Fruit fly (Drosophila melanogaster) whole organism, prepupa: ENCODE results near the gene Ubi-p63E.
A peak's percentile ranks its signal among the peaks of the same experiment; 100 is the strongest.

Experiments used
- Blimp-1 ChIP-seq: fragments of 200-800 bp; sonication (Bioruptor generic); optimal IDR thresholded peaks from 3 replicates; lab custom pipeline; 2017; ENCODE audit warnings: missing biosample characterization, missing genetic modification characterization, mild to moderate bottlenecking, moderate library complexity, missing genetic modification reagents
- CG10631 ChIP-seq: fragments of 200-800 bp; sonication (Bioruptor generic); optimal IDR thresholded peaks from 2 replicates; lab custom pipeline; 2016; ENCODE audit warnings: missing biosample characterization, missing genetic modification characterization
- CG10669 ChIP-seq: fragments of 200-800 bp; sonication (Bioruptor generic); optimal IDR thresholded peaks from 3 replicates; lab custom pipeline; 2018; ENCODE audit warnings: missing biosample characterization, mild to moderate bottlenecking, missing genetic modification characterization, moderate library complexity
- CG11294 ChIP-seq: fragments of 200-800 bp; sonication (Bioruptor generic); IDR thresholded peaks from 2 replicates; pipeline ENCODE4 v1.3.6; 2022; ENCODE audit warnings: missing biosample characterization, missing genetic modification characterization
- CG15336 ChIP-seq: fragments of 200-800 bp; sonication (Bioruptor generic); IDR thresholded peaks from 2 replicates; pipeline ENCODE4 v1.3.6; 2022; ENCODE audit warnings: missing biosample characterization, missing genetic modification characterization
- CG3032 ChIP-seq: fragments of 200-800 bp; optimal IDR thresholded peaks from 2 replicates; lab custom pipeline; 2019; ENCODE audit warnings: missing biosample characterization, mild to moderate bottlenecking, missing genetic modification characterization, moderate library complexity
- CG32006 ChIP-seq: fragments of 200-800 bp; sonication (Bioruptor generic); optimal IDR thresholded peaks from 3 replicates; lab custom pipeline; 2017; ENCODE audit warnings: missing biosample characterization, mild to moderate bottlenecking, missing genetic modification characterization
- CG34406 ChIP-seq: fragments of 200-800 bp; sonication (Bioruptor generic); optimal IDR thresholded peaks from 3 replicates; lab custom pipeline; 2016; ENCODE audit warnings: missing biosample characterization, missing genetic modification characterization
- CG3919 ChIP-seq: fragments of 200-800 bp; sonication (Bioruptor generic); optimal IDR thresholded peaks from 3 replicates; lab custom pipeline; 2016; ENCODE audit warnings: missing biosample characterization, missing genetic modification characterization
- CG6163 ChIP-seq: fragments of 200-800 bp; sonication (Bioruptor generic); IDR thresholded peaks from 3 replicates; pipeline ENCODE4 v1.3.6; 2022; ENCODE audit warnings: missing biosample characterization, missing genetic modification characterization
- CG6792 ChIP-seq: fragments of 200-800 bp; sonication (Bioruptor generic); optimal IDR thresholded peaks from 3 replicates; lab custom pipeline; 2016; ENCODE audit warnings: missing biosample characterization, missing genetic modification characterization
- CG6854 ChIP-seq: fragments of 200-800 bp; sonication (Bioruptor generic); optimal IDR thresholded peaks from 2 replicates; lab custom pipeline; 2017; ENCODE audit warnings: missing biosample characterization, mild to moderate bottlenecking, missing genetic modification characterization
- CG8319 ChIP-seq: fragments of 200-800 bp; sonication (Bioruptor generic); optimal IDR thresholded peaks from 3 replicates; lab custom pipeline; 2016; ENCODE audit warnings: missing biosample characterization, missing genetic modification characterization
- CG8632 ChIP-seq: fragments of 200-800 bp; sonication (Bioruptor generic); optimal IDR thresholded peaks from 3 replicates; lab custom pipeline; 2016; ENCODE audit warnings: missing biosample characterization, missing genetic modification characterization
- Eip75B ChIP-seq: fragments of 200-800 bp; sonication (Bioruptor generic); optimal IDR thresholded peaks from 3 replicates; lab custom pipeline; 2016; ENCODE audit warnings: missing biosample characterization, missing genetic modification characterization
- Eip78C ChIP-seq: fragments of 200-800 bp; sonication (Bioruptor generic); peaks from one replicate; lab custom pipeline; 2016; ENCODE audit warnings: missing biosample characterization, missing genetic modification characterization
- Eip93F ChIP-seq: fragments of 200-800 bp; sonication (Bioruptor generic); optimal IDR thresholded peaks from 2 replicates; lab custom pipeline; 2016; ENCODE audit warnings: missing biosample characterization, mild to moderate bottlenecking, missing genetic modification characterization
- Ets21C ChIP-seq: fragments of 200-800 bp; sonication (Bioruptor generic); optimal IDR thresholded peaks from 3 replicates; lab custom pipeline; 2016; ENCODE audit warnings: missing biosample characterization, missing genetic modification characterization
- Ets96B ChIP-seq: fragments of 200-800 bp; optimal IDR thresholded peaks from 2 replicates; lab custom pipeline; 2019; ENCODE audit warnings: missing biosample characterization, mild to moderate bottlenecking, missing genetic modification characterization, moderate library complexity
- Gug ChIP-seq: fragments of 200-800 bp; sonication (Bioruptor generic); IDR thresholded peaks from 2 replicates; pipeline ENCODE4 v1.3.6; 2022; ENCODE audit warnings: missing biosample characterization, missing genetic modification characterization
- Hr39 ChIP-seq: fragments of 200-800 bp; sonication (Bioruptor generic); optimal IDR thresholded peaks from 2 replicates; lab custom pipeline; 2016; ENCODE audit warnings: missing biosample characterization, missing genetic modification characterization
- Hr4 ChIP-seq: fragments of 200-800 bp; sonication (Bioruptor generic); optimal IDR thresholded peaks from 3 replicates; lab custom pipeline; 2016; ENCODE audit warnings: missing biosample characterization, missing genetic modification characterization
- Lpt ChIP-seq: fragments of 200-800 bp; sonication (Bioruptor generic); optimal IDR thresholded peaks from 3 replicates; lab custom pipeline; 2016; ENCODE audit warnings: missing biosample characterization, missing genetic modification characterization
- OdsH ChIP-seq: fragments of 200-800 bp; sonication (Bioruptor generic); optimal IDR thresholded peaks from 3 replicates; lab custom pipeline; 2016; ENCODE audit warnings: missing biosample characterization, missing genetic modification characterization
- Sox102F ChIP-seq: fragments of 200-800 bp; sonication (Bioruptor generic); optimal IDR thresholded peaks from 2 replicates; lab custom pipeline; 2016; ENCODE audit warnings: missing biosample characterization, mild to moderate bottlenecking, missing genetic modification characterization
- Sox14 ChIP-seq: fragments of 200-800 bp; sonication (Bioruptor generic); optimal IDR thresholded peaks from 3 replicates; lab custom pipeline; 2016; ENCODE audit warnings: missing biosample characterization, missing genetic modification characterization
- Sox15 ChIP-seq: fragments of 200-800 bp; sonication (Bioruptor generic); optimal IDR thresholded peaks from 3 replicates; lab custom pipeline; 2016; ENCODE audit warnings: missing biosample characterization, missing genetic modification characterization
- acj6 ChIP-seq: fragments of 200-800 bp; sonication (Bioruptor generic); optimal IDR thresholded peaks from 3 replicates; lab custom pipeline; 2016; ENCODE audit warnings: missing biosample characterization, missing genetic modification characterization
- eg ChIP-seq: fragments of 200-800 bp; sonication (Bioruptor generic); IDR thresholded peaks from 3 replicates; pipeline ENCODE4 v1.3.6; 2022; ENCODE audit warnings: missing biosample characterization, missing genetic modification characterization
- esn ChIP-seq: fragments of 200-800 bp; sonication (Bioruptor generic); optimal IDR thresholded peaks from 2 replicates; lab custom pipeline; 2016; ENCODE audit warnings: missing biosample characterization, mild to moderate bottlenecking, missing genetic modification characterization, moderate library complexity
- fkh ChIP-seq: fragments of 200-800 bp; sonication (Bioruptor generic); optimal IDR thresholded peaks from 3 replicates; lab custom pipeline; 2017; ENCODE audit warnings: missing biosample characterization, mild to moderate bottlenecking, missing genetic modification characterization, moderate library complexity
- lz ChIP-seq: fragments of 200-800 bp; sonication (Bioruptor generic); optimal IDR thresholded peaks from 3 replicates; lab custom pipeline; 2016; ENCODE audit warnings: missing biosample characterization, missing genetic modification characterization
- pdm3 ChIP-seq: fragments of 200-800 bp; sonication (Bioruptor generic); optimal IDR thresholded peaks from 3 replicates; lab custom pipeline; 2016; ENCODE audit warnings: missing biosample characterization, missing genetic modification characterization
- salr ChIP-seq, 2 experiments: fragments of 200-800 bp; sonication (Bioruptor generic); optimal IDR thresholded peaks; 3 replicates each; lab custom pipeline; 2016 to 2018; ENCODE audit warnings: missing biosample characterization in 2 of 2, missing genetic modification characterization in 2 of 2, mild to moderate bottlenecking in 1 of 2
- ss ChIP-seq, 2 experiments: fragments of 200-800 bp; sonication (Bioruptor generic); optimal IDR thresholded peaks; 2 replicates in 1 of 2; 3 replicates in 1 of 2; lab custom pipeline; 2017 to 2018; ENCODE audit warnings: mild to moderate bottlenecking in 2 of 2, missing biosample characterization in 2 of 2, missing genetic modification characterization in 2 of 2, moderate library complexity in 1 of 2
- svp ChIP-seq: fragments of 200-800 bp; sonication (Bioruptor generic); peaks from one replicate; lab custom pipeline; 2016; ENCODE audit warnings: missing biosample characterization, missing genetic modification characterization
- vri ChIP-seq: fragments of 200-800 bp; sonication (Bioruptor generic); optimal IDR thresholded peaks from 3 replicates; lab custom pipeline; 2016; ENCODE audit warnings: missing biosample characterization, mild to moderate bottlenecking, missing genetic modification characterization

Ubi-p63E gene

dm6 chr3L:3942241-3943028, 39.5 kb upstream of the Ubi-p63E start, which contains the start of the genes CG10863 and CG14982 (continued):
- TF ChIP-seq CG32006 (no peak), CG34406 (no peak), CG3032 (tag; lab: Kevin White, UChicago) (no peak), Eip75B (no peak), CG10669 (GFP tag; lab: Kevin White, UChicago) (no peak), Ets21C (no peak), Eip93F (no peak), eg (GFP tag; lab: Robert Waterston, UW) (peak; percentile 25; the same call in 1 of the 3 replicates), Ets96B (tag; lab: Kevin White, UChicago) (no peak), Sox15 (no peak), CG6854 (peak; percentile 28), Blimp-1 (GFP tag; lab: Kevin White, UChicago) (no peak), fkh (GFP tag; lab: Kevin White, UChicago) (no peak), CG8319 (GFP tag; lab: Kevin White, UChicago) (no peak), esn (GFP tag; lab: Kevin White, UChicago) (peak; percentile 20), salr (GFP tag; optimal IDR thresholded peaks at IDR 0.05; lab: Kevin White, UChicago) (no peak), CG3919 (GFP tag; lab: Kevin White, UChicago) (no peak), CG8632 (GFP tag; lab: Kevin White, UChicago) (no peak), vri (GFP tag; lab: Kevin White, UChicago) (peak; percentile 40), pdm3 (GFP tag; lab: Kevin White, UChicago) (no peak), Sox14 (GFP tag; lab: Kevin White, UChicago) (no peak), lz (GFP tag; lab: Kevin White, UChicago) (no peak), CG10631 (no peak), Hr39 (GFP tag; lab: Kevin White, UChicago) (no peak), Eip78C (GFP tag; lab: Kevin White, UChicago) (peak; percentile 69), Lpt (no peak), svp (GFP tag; lab: Kevin White, UChicago) (peak; percentile 97), acj6 (no peak)

- TF ChIP-seq Gug (GFP tag; lab: Robert Waterston, UW) (peak; percentile 33; the same call in 1 of the 2 replicates), Ets96B (tag; lab: Kevin White, UChicago) (peak; percentile 16), Eip78C (GFP tag; lab: Kevin White, UChicago) (peak; percentile 81), OdsH (GFP tag; lab: Kevin White, UChicago) (no peak), CG6792 (GFP tag; lab: Kevin White, UChicago) (no peak), CG11294 (0 out of 2 replicates have a peak, but pooled peaks have one; percentile 8), CG3919 (GFP tag; lab: Kevin White, UChicago) (peak; percentile 9), CG6163 (GFP tag; lab: Robert Waterston, UW) (peak; percentile 52; the same call in 2 of the 3 replicates), Sox102F (GFP tag; lab: Kevin White, UChicago) (no peak), svp (GFP tag; lab: Kevin White, UChicago) (peak; percentile 10), eg (GFP tag; lab: Robert Waterston, UW) (peak; percentile 70; the same call in 2 of the 3 replicates), CG15336 (GFP tag; lab: Robert Waterston, UW) (peak; percentile 36; the same call in 1 of the 2 replicates), Hr4 (GFP tag; lab: Kevin White, UChicago) (peak; percentile 46)
These were observed 37.3 kb upstream of the Ubi-p63E start, which contains the start of gene CG12766 for dm6 chr3L:3940075-3940819. CG12766 (minus strand) TSS chr3L:3940125.

dm6 chr3L:3937806-3938205, 34.8 kb upstream of the Ubi-p63E start, which contains the start of gene CG10866:
CG10866 (minus strand) TSS chr3L:3937992.
- TF ChIP-seq CG10631 (no peak), Eip78C (GFP tag; lab: Kevin White, UChicago) (peak; percentile 36), ss (GFP tag; optimal IDR thresholded peaks at IDR 0.05; lab: Kevin White, UChicago) (no peak), fkh (GFP tag; lab: Kevin White, UChicago) (peak; percentile 82), svp (GFP tag; lab: Kevin White, UChicago) (peak; percentile 34)
